Worm (Caenorhabditis elegans): ENCODE results near the gene kin-4.

kin-4 gene

DNA sequence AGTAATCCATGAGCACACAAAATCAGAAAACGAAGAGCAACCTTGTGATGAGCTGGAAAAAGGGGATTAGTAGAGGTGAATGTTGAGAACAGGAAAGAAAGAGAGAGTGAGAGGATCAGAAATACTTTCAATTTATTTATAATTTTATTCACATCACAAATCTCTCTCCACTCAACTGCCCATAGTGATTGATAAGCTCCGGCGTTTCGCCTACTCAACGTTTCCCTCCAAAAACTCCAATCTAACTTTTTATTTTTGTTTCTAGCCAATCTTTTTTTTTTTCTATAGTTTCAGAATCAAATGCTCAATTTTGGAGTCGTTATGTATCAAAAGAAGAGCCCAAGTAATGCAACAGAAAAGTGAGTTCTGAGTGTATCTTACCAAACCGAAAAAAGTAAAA lies at the start of gene kin-4:
kin-4 (plus strand) TSS at position 301 of the 400 bp plus-strand sequence.
- TF ChIP-seq egl-13 (tag; optimal IDR thresholded peaks at IDR 0.05) (no peak), fos-1 (tag; optimal IDR thresholded peaks at IDR 0.05) (no peak), fkh-8 (tag; optimal IDR thresholded peaks at IDR 0.05) (peak; percentile 17), rnt-1 (tag; optimal IDR thresholded peaks at IDR 0.05) (no peak), dsc-1 (tag; optimal IDR thresholded peaks at IDR 0.05) (peak; percentile 20), jun-1 (tag; optimal IDR thresholded peaks at IDR 0.05) (no peak)

DNA sequence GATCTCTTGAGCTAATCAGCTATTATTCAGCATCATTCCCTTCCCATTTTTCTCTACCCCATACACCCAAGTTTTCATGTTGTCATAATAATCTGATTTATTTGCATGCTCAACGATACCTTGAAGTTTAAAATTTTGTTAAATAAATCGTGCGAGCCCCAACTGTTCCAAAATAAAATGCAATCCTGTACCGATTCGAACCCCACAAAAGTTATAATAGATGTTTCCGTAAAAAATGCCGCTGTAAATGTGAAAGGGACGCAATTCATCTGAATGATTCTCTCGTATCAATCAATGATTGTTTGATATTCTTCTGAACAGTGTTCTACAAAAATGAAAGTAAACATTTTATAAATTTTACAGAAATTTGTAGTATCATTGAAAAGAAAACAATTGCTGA lies 48.1 kb upstream of the kin-4 start:
- TF ChIP-seq C04F5.9 (tag; optimal IDR thresholded peaks at IDR 0.05) (no peak), rnt-1 (tag; optimal IDR thresholded peaks at IDR 0.05) (no peak), fkh-10 (GFP tag; optimal IDR thresholded peaks at IDR 0.05) (no peak), tbx-2 (tag; optimal IDR thresholded peaks at IDR 0.05) (no peak), ceh-8 (GFP tag; optimal IDR thresholded peaks at IDR 0.05) (no peak), dsc-1 (tag; optimal IDR thresholded peaks at IDR 0.05) (no peak), unc-98 (GFP tag; IDR thresholded peaks at IDR 0.05) (no peak), ceh-82 (tag; optimal IDR thresholded peaks at IDR 0.05) (no peak), elt-3 (tag; optimal IDR thresholded peaks at IDR 0.05) (no peak), C16A3.4 (tag; optimal IDR thresholded peaks at IDR 0.05) (no peak), ztf-4 (tag; optimal IDR thresholded peaks at IDR 0.05) (no peak), elt-2 (tag; optimal IDR thresholded peaks at IDR 0.05) (no peak), egl-13 (tag; optimal IDR thresholded peaks at IDR 0.05) (no peak), nhr-237 (tag; optimal IDR thresholded peaks at IDR 0.05) (no peak), mdl-1 (tag; optimal IDR thresholded peaks at IDR 0.05) (no peak), nhr-84 (tag; optimal IDR thresholded peaks at IDR 0.05) (no peak), nhr-12 (tag; optimal IDR thresholded peaks at IDR 0.05) (no peak)

DNA sequence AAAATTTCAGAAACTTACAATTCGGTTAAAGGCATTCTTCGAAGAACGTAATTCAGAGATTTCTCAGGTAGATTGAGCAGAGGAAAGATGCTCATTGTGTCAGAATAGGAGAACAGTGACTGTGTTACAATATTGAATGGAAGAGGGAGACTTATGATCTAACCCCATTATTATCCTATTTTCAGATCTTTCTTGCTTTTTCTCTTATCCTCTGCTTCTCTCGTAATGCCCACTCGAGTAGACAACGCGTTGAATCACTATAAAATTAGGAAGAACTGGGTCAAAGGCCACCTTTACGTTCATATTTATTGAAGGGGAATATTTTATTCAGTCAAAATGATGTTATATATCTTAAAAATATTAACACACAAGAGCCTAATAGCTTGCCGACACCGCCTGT lies 46.3 kb upstream of the kin-4 start, which contains the start of gene fbxb-76:
fbxb-76 (minus strand) TSS at position 101 of the 400 bp plus-strand sequence.
- no peak for TF ChIP-seq efl-1 (optimal IDR thresholded peaks at IDR 0.05)
- peak in 1 of 2 experiments; percentile 0 for TF ChIP-seq efl-1 (GFP tag; optimal IDR thresholded peaks at IDR 0.05 in 1 of 2)
- TF ChIP-seq elt-3 (tag; optimal IDR thresholded peaks at IDR 0.05) = no peak

DNA sequence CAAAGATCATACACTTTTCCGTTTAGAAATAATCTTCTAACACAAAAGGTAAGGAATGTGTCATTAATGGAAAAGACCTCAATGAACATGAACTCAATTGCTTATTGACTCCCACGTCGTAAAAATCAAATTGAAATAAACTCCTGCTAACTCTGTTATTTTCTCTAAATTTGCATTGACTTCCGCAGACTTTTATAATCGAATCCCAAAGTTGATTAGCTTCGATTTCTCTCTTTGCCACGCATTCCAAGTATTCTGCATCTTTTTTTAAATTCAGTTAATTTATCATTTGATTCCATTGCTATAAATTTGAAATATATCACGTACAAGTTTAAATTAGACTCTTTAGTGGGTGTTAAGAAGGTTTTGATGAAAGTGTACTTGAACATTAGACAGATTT lies 36.9 kb upstream of the kin-4 start:
- peak; percentile 81 for TF ChIP-seq nhr-47 (tag; optimal IDR thresholded peaks at IDR 0.05)
- TF ChIP-seq fkh-8 (tag; optimal IDR thresholded peaks at IDR 0.05) = peak; percentile 63
- no peak for TF ChIP-seq F16B12.6 (tag; optimal IDR thresholded peaks at IDR 0.05)
- no peak for TF ChIP-seq ceh-90 (tag; optimal IDR thresholded peaks at IDR 0.05)
- peak in 1 of 2 experiments; percentile 29 for TF ChIP-seq lsy-2 (tag; optimal IDR thresholded peaks at IDR 0.05)
- peak; percentile 30 for TF ChIP-seq dsc-1 (tag; optimal IDR thresholded peaks at IDR 0.05)
- no peak for TF ChIP-seq egl-27 (tag; optimal IDR thresholded peaks at IDR 0.05)
- TF ChIP-seq nhr-71 (tag; optimal IDR thresholded peaks at IDR 0.05) = peak; percentile 70
- TF ChIP-seq unc-30 (tag; optimal IDR thresholded peaks at IDR 0.05) = no peak
- TF ChIP-seq egl-13 (tag; optimal IDR thresholded peaks at IDR 0.05) = peak; percentile 74
- peak; percentile 29 for TF ChIP-seq swsn-7 (tag; optimal IDR thresholded peaks at IDR 0.05)
- TF ChIP-seq tlp-1 (tag; optimal IDR thresholded peaks at IDR 0.05) = no peak
- peak; percentile 49 for TF ChIP-seq lin-14 (GFP tag; optimal IDR thresholded peaks at IDR 0.05)

DNA sequence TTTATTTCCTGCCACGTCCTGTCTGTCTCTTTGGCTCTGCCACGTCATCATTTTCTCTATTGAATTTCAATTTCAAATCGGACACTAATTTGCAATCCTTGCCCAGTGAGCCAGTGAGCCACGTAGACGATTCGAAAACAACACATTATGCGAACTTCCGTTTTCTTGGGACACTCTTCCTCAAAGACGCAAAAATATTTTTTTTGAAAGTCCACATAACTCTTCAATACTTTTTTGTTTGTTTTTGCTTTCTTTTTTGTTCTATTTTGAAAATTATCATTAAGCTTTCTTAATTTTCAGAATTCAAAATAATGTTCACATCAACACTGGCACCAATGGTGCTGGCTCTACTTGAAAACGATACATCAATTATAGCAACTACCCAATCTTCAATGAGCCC lies 31.3 kb upstream of the kin-4 start, which contains the start of gene tag-89:
tag-89 (plus strand) TSS at position 301 of the 400 bp plus-strand sequence.
- no peak for TF ChIP-seq sptf-1 (tag; optimal IDR thresholded peaks at IDR 0.05)
- TF ChIP-seq snpc-4 (tag; optimal IDR thresholded peaks at IDR 0.05) = no peak
- TF ChIP-seq lin-13 (GFP tag; optimal IDR thresholded peaks at IDR 0.05) = no peak
- TF ChIP-seq nhr-90 (tag; optimal IDR thresholded peaks at IDR 0.05; ENCODE audit: poor library complexity) = no peak
- no peak for TF ChIP-seq tlp-1 (tag; optimal IDR thresholded peaks at IDR 0.05)
- TF ChIP-seq mef-2 (tag; optimal IDR thresholded peaks at IDR 0.05) = no peak
- no peak for TF ChIP-seq ets-5 (GFP tag; IDR thresholded peaks at IDR 0.05)
- no peak for TF ChIP-seq ceh-8 (GFP tag; optimal IDR thresholded peaks at IDR 0.05)
